Worm (Caenorhabditis elegans) whole organism, L3 larva: ENCODE results near the gene C32D5.4.

ENCODE experiments used
- R02D3.7 ChIP-seq: fragments of 150-350 bp; optimal IDR thresholded peaks from 2 replicates; lab custom pipeline; 2014; ENCODE audit warnings: missing biosample characterization, missing genetic modification characterization
- ZK546.5 ChIP-seq: sonication (generic microtip); optimal IDR thresholded peaks from 2 replicates; lab custom pipeline; 2017; ENCODE audit warnings: missing biosample characterization, missing genetic modification characterization
- aly-2 ChIP-seq: fragments of 150-350 bp; optimal IDR thresholded peaks from 2 replicates; lab custom pipeline; 2014; ENCODE audit warnings: missing biosample characterization, missing genetic modification characterization
- ama-1 ChIP-seq: fragments of 150-350 bp; optimal IDR thresholded peaks from 2 replicates; lab custom pipeline; 2018
- ceh-28 ChIP-seq: fragments of 150-350 bp; optimal IDR thresholded peaks from 2 replicates; lab custom pipeline; 2014; ENCODE audit warnings: missing biosample characterization, missing genetic modification reagents, missing genetic modification characterization
- daf-12 ChIP-seq: fragments of 150-350 bp; optimal IDR thresholded peaks from 2 replicates; lab custom pipeline; 2014; ENCODE audit warnings: missing biosample characterization, missing genetic modification reagents, missing genetic modification characterization
- egl-5 ChIP-seq: fragments of 150-350 bp; optimal IDR thresholded peaks from 2 replicates; lab custom pipeline; 2017; ENCODE audit warnings: missing biosample characterization, missing genetic modification reagents, missing genetic modification characterization, inconsistent platforms
- elt-1 ChIP-seq: fragments of 150-350 bp; optimal IDR thresholded peaks from 2 replicates; lab custom pipeline; 2014; ENCODE audit warnings: missing biosample characterization, missing genetic modification characterization
- elt-2 ChIP-seq: sonication (generic microtip); optimal IDR thresholded peaks from 2 replicates; lab custom pipeline; 2016; ENCODE audit warnings: missing genetic modification reagents, mild to moderate bottlenecking, missing genetic modification characterization, missing compliant biosample characterization
- eor-1 ChIP-seq, 2 experiments: fragments of 150-350 bp; optimal IDR thresholded peaks; 2 replicates each; lab custom pipeline; 2014 to 2018; ENCODE audit warnings: missing biosample characterization in 2 of 2, missing genetic modification characterization in 2 of 2
- fkh-2 ChIP-seq: fragments of 150-350 bp; optimal IDR thresholded peaks from 2 replicates; lab custom pipeline; 2014; ENCODE audit warnings: missing biosample characterization, missing genetic modification reagents, missing genetic modification characterization
- hmg-11 ChIP-seq: sonication (generic microtip); optimal IDR thresholded peaks from 2 replicates; lab custom pipeline; 2016; ENCODE audit warnings: missing genetic modification characterization, missing compliant biosample characterization
- jun-1 ChIP-seq: fragments of 150-350 bp; optimal IDR thresholded peaks from 2 replicates; lab custom pipeline; 2014; ENCODE audit warnings: missing biosample characterization, missing genetic modification reagents, missing genetic modification characterization
- lin-39 ChIP-seq: fragments of 150-350 bp; optimal IDR thresholded peaks from 2 replicates; lab custom pipeline; 2018; ENCODE audit warnings: missing biosample characterization, missing genetic modification reagents, missing genetic modification characterization
- mdl-1 ChIP-seq: fragments of 150-350 bp; optimal IDR thresholded peaks from 2 replicates; lab custom pipeline; 2014; ENCODE audit warnings: missing biosample characterization, missing genetic modification characterization
- mml-1 ChIP-seq: fragments of 150-350 bp; sonication (generic microtip); optimal IDR thresholded peaks from 3 replicates; lab custom pipeline; 2014; ENCODE audit warnings: missing biosample characterization, missing genetic modification characterization
- nfya-1 ChIP-seq: sonication (generic microtip); optimal IDR thresholded peaks from 2 replicates; lab custom pipeline; 2017; ENCODE audit warnings: missing genetic modification characterization, mild to moderate bottlenecking, missing compliant biosample characterization, antibody characterized with exemption, moderate library complexity; ENCODE audit not compliant: insufficient read depth
- nhr-11 ChIP-seq: fragments of 150-350 bp; optimal IDR thresholded peaks from 2 replicates; lab custom pipeline; 2014; ENCODE audit warnings: missing biosample characterization, missing genetic modification characterization
- nhr-23 ChIP-seq: fragments of 150-350 bp; optimal IDR thresholded peaks from 2 replicates; lab custom pipeline; 2014; ENCODE audit warnings: missing biosample characterization, missing genetic modification reagents, missing genetic modification characterization
- nhr-25 ChIP-seq: sonication (generic microtip); optimal IDR thresholded peaks from 2 replicates; lab custom pipeline; 2017; ENCODE audit warnings: missing biosample characterization, missing genetic modification characterization
- nhr-43 ChIP-seq: sonication (generic microtip); optimal IDR thresholded peaks from 2 replicates; lab custom pipeline; 2016; ENCODE audit warnings: mild to moderate bottlenecking, missing genetic modification characterization, missing compliant biosample characterization; ENCODE audit not compliant: poor library complexity, severe bottlenecking
- nhr-67 ChIP-seq: fragments of 150-350 bp; optimal IDR thresholded peaks from 2 replicates; lab custom pipeline; 2014; ENCODE audit warnings: missing biosample characterization, missing genetic modification characterization
- nhr-77 ChIP-seq: fragments of 150-350 bp; optimal IDR thresholded peaks from 2 replicates; lab custom pipeline; 2014; ENCODE audit warnings: missing biosample characterization, missing genetic modification characterization
- pha-4 ChIP-seq: fragments of 150-350 bp; optimal IDR thresholded peaks from 2 replicates; lab custom pipeline; 2014; ENCODE audit warnings: missing biosample characterization, missing genetic modification reagents, missing genetic modification characterization
- pqm-1 ChIP-seq: fragments of 150-350 bp; optimal IDR thresholded peaks from 2 replicates; lab custom pipeline; 2017; ENCODE audit warnings: missing biosample characterization, missing genetic modification characterization, inconsistent platforms
- sea-2 ChIP-seq: fragments of 150-350 bp; sonication (generic microtip); optimal IDR thresholded peaks from 4 replicates; lab custom pipeline; 2014; ENCODE audit warnings: missing biosample characterization, missing genetic modification reagents, missing genetic modification characterization
- skn-1 ChIP-seq: fragments of 150-350 bp; optimal IDR thresholded peaks from 2 replicates; lab custom pipeline; 2014; ENCODE audit warnings: missing biosample characterization, missing genetic modification characterization
- unc-62 ChIP-seq: fragments of 150-350 bp; sonication (generic microtip); optimal IDR thresholded peaks from 4 replicates; lab custom pipeline; 2014; ENCODE audit warnings: missing biosample characterization, missing genetic modification reagents, missing genetic modification characterization
- zag-1 ChIP-seq: fragments of 150-350 bp; optimal IDR thresholded peaks from 2 replicates; lab custom pipeline; 2014; ENCODE audit warnings: missing biosample characterization, missing genetic modification characterization
- ztf-11 ChIP-seq: fragments of 150-350 bp; optimal IDR thresholded peaks from 2 replicates; lab custom pipeline; 2014; ENCODE audit warnings: missing biosample characterization, missing genetic modification characterization
- ztf-4 ChIP-seq: fragments of 150-350 bp; optimal IDR thresholded peaks from 2 replicates; lab custom pipeline; 2014; ENCODE audit warnings: missing biosample characterization, missing genetic modification characterization

C32D5.4 gene

DNA sequence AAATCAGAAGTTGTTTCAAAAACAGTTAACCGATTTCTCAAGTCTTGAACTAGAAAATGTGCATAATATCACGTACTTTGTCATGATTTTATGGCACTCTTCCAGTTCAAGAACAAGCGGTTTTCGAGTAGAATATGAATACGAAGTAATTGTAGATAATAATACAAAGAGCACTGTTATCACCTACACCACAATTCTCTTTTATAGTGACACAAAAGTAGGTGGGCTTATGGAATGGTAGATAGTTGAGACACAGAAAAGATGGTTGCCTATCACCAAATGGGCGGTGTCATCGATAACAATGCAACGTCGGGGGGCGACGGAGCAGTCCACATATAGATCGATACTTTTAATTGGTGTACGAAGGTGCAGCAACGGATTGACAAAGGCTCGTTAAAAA is 5.8 kb upstream of the C32D5.4 start:
- no peak for TF ChIP-seq nhr-67 (tag; lab: Kevin White, UChicago)
- TF ChIP-seq pha-4 (tag; lab: Kevin White, UChicago), result peak; percentile 61
- TF ChIP-seq sea-2 (GFP tag; lab: Kevin White, UChicago), result no peak
- no peak for TF ChIP-seq ZK546.5 (tag; lab: Kevin White, UChicago)
- TF ChIP-seq ztf-11, result no peak
- TF ChIP-seq R02D3.7 (tag; lab: Kevin White, UChicago), result no peak
- peak; percentile 8 for TF ChIP-seq nfya-1 (tag; lab: Kevin White, UChicago)
- no peak for TF ChIP-seq lin-39 (tag; lab: Kevin White, UChicago)
- TF ChIP-seq nhr-11 (tag; lab: Kevin White, UChicago), result no peak
- TF ChIP-seq jun-1 (tag; lab: Kevin White, UChicago), result peak; percentile 81
- TF ChIP-seq mml-1 (tag; lab: Kevin White, UChicago), result no peak
- TF ChIP-seq ztf-4, result no peak
- no peak for TF ChIP-seq egl-5 (tag; lab: Kevin White, UChicago)
- TF ChIP-seq skn-1 (tag; lab: Kevin White, UChicago), result no peak
- no peak for TF ChIP-seq ceh-28 (tag; lab: Kevin White, UChicago)
- TF ChIP-seq ama-1 (lab: Kevin White, UChicago), result no peak
- TF ChIP-seq nhr-25 (tag; lab: Kevin White, UChicago), result no peak
- TF ChIP-seq pqm-1 (tag; lab: Kevin White, UChicago), result peak; percentile 96
- TF ChIP-seq elt-2 (tag; lab: Kevin White, UChicago), result peak; percentile 99
- TF ChIP-seq eor-1 (tag; optimal IDR thresholded peaks at IDR 0.05; lab: Kevin White, UChicago), result no peak
- TF ChIP-seq hmg-11, result no peak
- TF ChIP-seq zag-1 (tag; lab: Kevin White, UChicago), result no peak
- no peak for TF ChIP-seq fkh-2 (tag; lab: Kevin White, UChicago)

DNA sequence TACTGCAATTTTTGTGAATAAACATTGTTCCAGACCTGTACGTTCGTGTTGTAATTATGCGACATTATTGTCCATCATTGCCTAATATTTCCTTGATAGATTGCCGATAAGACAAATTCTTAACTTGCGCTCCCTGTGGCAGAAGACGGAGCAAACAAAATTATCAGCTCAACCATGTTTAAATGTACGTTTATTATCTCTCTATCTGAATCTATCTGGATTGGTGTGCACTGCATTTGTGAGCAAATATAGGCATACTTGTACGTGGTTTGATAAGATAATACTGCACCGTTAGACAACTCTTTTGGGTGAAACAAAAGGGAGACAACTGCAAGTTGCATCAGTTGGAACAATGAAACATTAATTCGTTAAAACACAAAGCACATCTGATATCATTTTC is 4.4 kb upstream of the C32D5.4 start:
- peak; percentile 41 for TF ChIP-seq pha-4 (tag; lab: Kevin White, UChicago)
- TF ChIP-seq pqm-1 (tag; lab: Kevin White, UChicago), result peak; percentile 98
- peak; percentile 39 for TF ChIP-seq skn-1 (tag; lab: Kevin White, UChicago)
- no peak for TF ChIP-seq unc-62
- TF ChIP-seq aly-2 (tag; lab: Kevin White, UChicago), result no peak
- peak; percentile 99 for TF ChIP-seq elt-2 (tag; lab: Kevin White, UChicago)
- no peak for TF ChIP-seq R02D3.7 (tag; lab: Kevin White, UChicago)
- peak; percentile 70 for TF ChIP-seq jun-1 (tag; lab: Kevin White, UChicago)
- TF ChIP-seq zag-1 (tag; lab: Kevin White, UChicago), result no peak
- TF ChIP-seq nfya-1 (tag; lab: Kevin White, UChicago), result peak; percentile 4
- TF ChIP-seq nhr-77 (tag; lab: Kevin White, UChicago), result no peak
- TF ChIP-seq eor-1 (tag; optimal IDR thresholded peaks at IDR 0.05; lab: Kevin White, UChicago), result no peak
- no peak for TF ChIP-seq nhr-43 (tag; lab: Kevin White, UChicago)

DNA sequence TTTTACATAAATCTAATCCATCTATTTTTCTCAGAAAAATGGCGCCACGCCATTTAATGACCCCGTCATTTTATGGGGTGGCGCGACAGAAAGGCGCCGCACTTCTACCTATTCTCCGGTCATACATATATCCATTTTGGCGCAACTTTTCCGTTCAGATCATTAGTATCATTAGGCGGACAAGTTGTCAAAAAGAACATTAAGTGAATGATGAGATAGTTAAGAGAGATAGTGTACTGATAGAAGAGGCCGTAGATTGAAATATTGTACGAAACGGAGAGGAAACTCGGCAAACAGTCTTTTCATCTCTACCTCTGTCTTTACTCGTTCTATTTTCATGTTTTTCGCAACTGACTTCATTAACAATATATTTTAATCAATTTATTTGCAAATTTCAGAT is 1.2 kb upstream of the C32D5.4 start, which contains the start of gene sma-6:
TSS of gene sma-6 (plus strand) at position 399 of the 400 bp plus-strand sequence.
- peak; percentile 18 for TF ChIP-seq nhr-23 (tag; lab: Kevin White, UChicago)
- TF ChIP-seq mdl-1 (tag; lab: Kevin White, UChicago), result no peak
- TF ChIP-seq hmg-11, result no peak
- TF ChIP-seq ztf-11, result no peak
- TF ChIP-seq elt-2 (tag; lab: Kevin White, UChicago), result peak; percentile 30
- TF ChIP-seq nhr-77 (tag; lab: Kevin White, UChicago), result no peak

DNA sequence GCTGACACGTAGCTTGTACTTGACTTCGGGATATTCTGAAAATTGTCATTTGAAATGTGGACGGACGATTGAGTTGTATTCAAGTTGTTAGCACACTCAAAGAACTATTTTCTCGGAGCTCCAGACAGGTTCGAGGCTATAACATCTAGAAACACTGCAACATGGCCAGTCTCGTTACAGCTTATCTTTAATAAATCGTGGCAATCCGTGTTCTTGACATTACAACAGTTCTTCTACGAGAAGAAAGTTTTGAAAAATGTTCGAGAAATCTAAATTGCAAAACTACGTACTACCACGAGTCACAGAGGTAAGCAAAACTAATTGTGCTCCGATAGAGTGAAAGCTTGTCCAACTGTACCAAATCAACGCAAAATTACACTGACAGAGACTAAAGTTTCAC is 798 bp downstream of the C32D5.4 start:
- TF ChIP-seq unc-62 (no peak), nhr-25 (tag; lab: Kevin White, UChicago) (no peak), elt-2 (tag; lab: Kevin White, UChicago) (no peak), zag-1 (tag; lab: Kevin White, UChicago) (no peak), daf-12 (tag; lab: Kevin White, UChicago) (no peak), aly-2 (tag; lab: Kevin White, UChicago) (no peak), mdl-1 (tag; lab: Kevin White, UChicago) (no peak), skn-1 (tag; lab: Kevin White, UChicago) (no peak), mml-1 (tag; lab: Kevin White, UChicago) (no peak), ama-1 (lab: Kevin White, UChicago) (no peak), elt-1 (tag; lab: Kevin White, UChicago) (no peak), pqm-1 (tag; lab: Kevin White, UChicago) (no peak), fkh-2 (tag; lab: Kevin White, UChicago) (no peak)
